Fruit fly (Drosophila melanogaster): ENCODE data around the gene CG7083.
A peak's percentile ranks its signal among the peaks of the same experiment; 100 is the strongest.

dm6 chr3L:8385055-8385454 lies 44.5 kb downstream of the CG7083 start:
- TF ChIP-seq Sox102F (GFP tag; optimal IDR thresholded peaks at IDR 0.05) (peak; percentile 83), OdsH (GFP tag; optimal IDR thresholded peaks at IDR 0.05) (peak; percentile 86), CG3919 (GFP tag; optimal IDR thresholded peaks at IDR 0.05) (peak; percentile 88), Eip93F (GFP tag; optimal IDR thresholded peaks at IDR 0.05) (no peak), CG11294 (GFP tag; IDR thresholded peaks at IDR 0.05) (peak; percentile 16; the same call in 1 of the 2 replicates), CG9139 (GFP tag; optimal IDR thresholded peaks at IDR 0.05) (peak; percentile 56)

All from whole organism, prepupa.